Worm (Caenorhabditis elegans): Measurements from ENCODE around the gene C23F12.3.

DNA sequence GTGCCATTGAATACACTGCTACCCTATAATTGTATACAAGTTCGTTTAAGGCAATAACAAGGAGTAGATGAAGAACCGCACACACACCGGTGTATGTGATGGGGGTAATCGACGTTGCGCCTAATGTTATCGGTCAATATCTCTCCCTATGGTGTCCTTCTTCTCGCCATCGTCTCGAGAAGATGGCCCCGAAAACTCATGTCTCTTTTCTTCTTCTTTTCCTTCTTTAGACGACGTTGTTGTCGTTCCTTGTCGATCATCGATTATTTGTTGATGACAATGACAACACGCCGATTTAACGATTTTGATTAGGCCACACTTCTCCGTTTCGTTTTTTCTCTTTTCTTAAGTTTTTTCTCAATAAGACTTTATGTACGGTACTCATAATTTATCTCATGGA lies 17.7 kb downstream of the C23F12.3 start:
- TF ChIP-seq him-1 (tag; optimal IDR thresholded peaks at IDR 0.05) (no peak), dao-5 (tag; optimal IDR thresholded peaks at IDR 0.05) (no peak)

Data from whole organism, L4/young adult.